Worm (Caenorhabditis elegans) whole organism, late embryonic: ENCODE results near the gene fkh-2.
A peak's percentile ranks its signal among the peaks of the same experiment; 100 is the strongest.

ENCODE experiments used
- T23F11.4 ChIP-seq: fragments of 200-800 bp; sonication (Bioruptor generic); optimal IDR thresholded peaks from 2 replicates; lab custom pipeline; 2018; ENCODE audit warnings: mild to moderate bottlenecking, missing genetic modification characterization, missing compliant biosample characterization
- ama-1 ChIP-seq: fragments of 150-350 bp; optimal IDR thresholded peaks from 2 replicates; lab custom pipeline; 2014
- ceh-18 ChIP-seq: sonication (generic microtip); optimal IDR thresholded peaks from 2 replicates; lab custom pipeline; 2016; ENCODE audit warnings: missing genetic modification characterization, missing compliant biosample characterization
- ceh-22 ChIP-seq: sonication (generic microtip); optimal IDR thresholded peaks from 2 replicates; lab custom pipeline; 2017; ENCODE audit warnings: missing biosample characterization, missing genetic modification characterization
- ceh-45 ChIP-seq: fragments of 200-800 bp; sonication (Bioruptor generic); IDR thresholded peaks from 2 replicates; pipeline ENCODE4 v1.3.6; 2022; ENCODE audit warnings: missing genetic modification reagents, missing genetic modification characterization, missing compliant biosample characterization
- dmd-4 ChIP-seq: sonication (generic microtip); optimal IDR thresholded peaks from 2 replicates; lab custom pipeline; 2016; ENCODE audit warnings: borderline replicate concordance, missing genetic modification characterization, missing compliant biosample characterization
- dve-1 ChIP-seq: sonication (generic microtip); optimal IDR thresholded peaks from 2 replicates; lab custom pipeline; 2017; ENCODE audit warnings: antibody characterized with exemption, mild to moderate bottlenecking, missing genetic modification characterization, missing compliant biosample characterization
- elt-2 ChIP-seq: sonication (generic microtip); optimal IDR thresholded peaks from 2 replicates; lab custom pipeline; 2016; ENCODE audit warnings: missing genetic modification reagents, missing genetic modification characterization, missing compliant biosample characterization
- fax-1 ChIP-seq: sonication (generic microtip); optimal IDR thresholded peaks from 2 replicates; lab custom pipeline; 2016; ENCODE audit warnings: missing genotype, missing genetic modification characterization, missing compliant biosample characterization
- hlh-30 ChIP-seq: sonication (generic microtip); optimal IDR thresholded peaks from 2 replicates; lab custom pipeline; 2017; ENCODE audit warnings: antibody characterized with exemption, missing genetic modification characterization, missing compliant biosample characterization; ENCODE audit not compliant: insufficient read depth
- nhr-11 ChIP-seq: fragments of 150-350 bp; optimal IDR thresholded peaks from 2 replicates; lab custom pipeline; 2014; ENCODE audit warnings: missing biosample characterization, missing genetic modification characterization
- pha-4 ChIP-seq: fragments of 150-350 bp; optimal IDR thresholded peaks from 2 replicates; lab custom pipeline; 2018; ENCODE audit warnings: missing biosample characterization, missing genetic modification reagents, missing genetic modification characterization
- pqm-1 ChIP-seq: sonication (generic microtip); optimal IDR thresholded peaks from 2 replicates; lab custom pipeline; 2016; ENCODE audit warnings: missing genetic modification characterization, missing compliant biosample characterization
- syd-9 ChIP-seq: sonication (generic microtip); optimal IDR thresholded peaks from 2 replicates; lab custom pipeline; 2016; ENCODE audit warnings: mild to moderate bottlenecking, missing genetic modification characterization, moderate library complexity, missing compliant biosample characterization

DNA sequence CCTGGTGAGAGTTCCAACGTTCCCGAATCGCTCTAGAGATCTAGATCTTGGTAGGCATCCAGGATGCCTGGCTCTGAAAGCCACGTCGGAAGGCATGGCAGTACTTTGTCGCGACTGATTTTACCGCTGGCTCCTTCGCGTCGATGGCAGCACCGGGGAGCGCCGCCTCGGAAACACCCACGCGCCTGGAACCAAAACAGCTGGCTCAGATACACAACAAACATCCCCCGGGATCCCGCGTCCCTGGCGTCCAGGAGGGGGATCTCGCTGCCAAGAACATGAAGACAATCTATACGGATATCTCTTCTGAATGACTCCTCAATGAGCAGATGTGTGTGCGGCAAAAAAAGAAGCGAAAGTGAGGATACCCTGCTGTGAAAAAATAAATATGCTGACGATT is 8.8 kb downstream of the fkh-2 start:
- TF ChIP-seq fax-1 (tag; lab: Kevin White, UChicago), result no peak
- no peak for TF ChIP-seq pqm-1
- peak; percentile 58 for TF ChIP-seq ceh-18 (tag; lab: Kevin White, UChicago)
- TF ChIP-seq dmd-4 (tag; lab: Kevin White, UChicago), result no peak
- no peak for TF ChIP-seq T23F11.4
- TF ChIP-seq dve-1 (tag; lab: Kevin White, UChicago), result no peak
- no peak for TF ChIP-seq syd-9
- no peak for TF ChIP-seq ceh-22 (tag; lab: Kevin White, UChicago)
- TF ChIP-seq hlh-30 (tag; lab: Kevin White, UChicago), result no peak
- TF ChIP-seq ama-1 (lab: Kevin White, UChicago), result no peak
- no peak for TF ChIP-seq ceh-45 (GFP tag; lab: Robert Waterston, UW)
- TF ChIP-seq elt-2 (tag; lab: Kevin White, UChicago), result no peak
- TF ChIP-seq nhr-11 (tag; lab: Kevin White, UChicago), result no peak
- TF ChIP-seq pha-4, result no peak
